Fruit fly (Drosophila melanogaster) whole organism, pupa: ENCODE data around the gene CG1677.

Experiments
- CG10348 ChIP-seq: fragments of 200-800 bp; sonication (Bioruptor generic); IDR thresholded peaks from 2 replicates; pipeline ENCODE4 v1.3.6; 2022; ENCODE audit warnings: missing biosample characterization, missing genetic modification characterization
- CG12605 ChIP-seq: fragments of 200-800 bp; sonication (Bioruptor generic); IDR thresholded peaks from 2 replicates; pipeline ENCODE4 v1.3.6; 2022; ENCODE audit warnings: missing biosample characterization, missing genetic modification characterization
- CG13204 ChIP-seq: fragments of 200-800 bp; sonication (Bioruptor generic); optimal IDR thresholded peaks from 2 replicates; lab custom pipeline; 2018; ENCODE audit warnings: missing biosample characterization, mild to moderate bottlenecking, missing genetic modification characterization, moderate library complexity
- CG14655 ChIP-seq: fragments of 200-800 bp; sonication (Bioruptor generic); optimal IDR thresholded peaks from 3 replicates; lab custom pipeline; 2017; ENCODE audit warnings: mild to moderate bottlenecking, missing biosample characterization, missing genetic modification reagents, missing genetic modification characterization
- CG15710 ChIP-seq: fragments of 200-800 bp; sonication (Bioruptor generic); optimal IDR thresholded peaks from 2 replicates; lab custom pipeline; 2018; ENCODE audit warnings: missing biosample characterization, mild to moderate bottlenecking, missing genetic modification characterization, moderate library complexity
- CG17806 ChIP-seq: fragments of 200-800 bp; sonication (Bioruptor generic); optimal IDR thresholded peaks from 2 replicates; lab custom pipeline; 2018; ENCODE audit warnings: missing biosample characterization, mild to moderate bottlenecking, missing genetic modification characterization, moderate library complexity
- CG32121 ChIP-seq: fragments of 200-800 bp; sonication (Bioruptor generic); IDR thresholded peaks from 2 replicates; pipeline ENCODE4 v1.3.6; 2022; ENCODE audit warnings: missing biosample characterization, missing genetic modification characterization
- CG34367 ChIP-seq: fragments of 200-800 bp; sonication (Bioruptor generic); optimal IDR thresholded peaks from 2 replicates; lab custom pipeline; 2018; ENCODE audit warnings: missing biosample characterization, mild to moderate bottlenecking, missing genetic modification characterization
- CG4496 ChIP-seq: fragments of 200-800 bp; sonication (Bioruptor generic); IDR thresholded peaks from 3 replicates; pipeline ENCODE4 v1.3.6; 2022; ENCODE audit warnings: missing biosample characterization, missing genetic modification characterization
- CG8159 ChIP-seq: fragments of 200-800 bp; sonication (Bioruptor generic); optimal IDR thresholded peaks from 3 replicates; lab custom pipeline; 2018; ENCODE audit warnings: missing biosample characterization, mild to moderate bottlenecking, missing genetic modification characterization, moderate library complexity
- CG8301 ChIP-seq: fragments of 200-800 bp; sonication (Bioruptor generic); optimal IDR thresholded peaks from 2 replicates; lab custom pipeline; 2018; ENCODE audit warnings: missing biosample characterization, mild to moderate bottlenecking, missing genetic modification characterization
- CG9948 ChIP-seq: fragments of 200-800 bp; sonication (Bioruptor generic); optimal IDR thresholded peaks from 2 replicates; lab custom pipeline; 2018; ENCODE audit warnings: missing biosample characterization, mild to moderate bottlenecking, missing genetic modification characterization, moderate library complexity
- D1 ChIP-seq: fragments of 200-800 bp; sonication (Bioruptor generic); optimal IDR thresholded peaks from 2 replicates; lab custom pipeline; 2018; ENCODE audit warnings: missing biosample characterization, mild to moderate bottlenecking, missing genetic modification characterization, moderate library complexity
- EcR ChIP-seq: fragments of 200-800 bp; sonication (Bioruptor generic); optimal IDR thresholded peaks from 3 replicates; lab custom pipeline; 2019; ENCODE audit warnings: missing biosample characterization, missing genetic modification characterization, mild to moderate bottlenecking, moderate library complexity, missing genetic modification reagents
- Ets98B ChIP-seq: fragments of 200-800 bp; sonication (Bioruptor generic); IDR thresholded peaks from 2 replicates; pipeline ENCODE4 v1.3.6; 2022; ENCODE audit warnings: missing biosample characterization, missing genetic modification characterization
- Pif1A ChIP-seq: fragments of 200-800 bp; sonication (Bioruptor generic); optimal IDR thresholded peaks from 3 replicates; lab custom pipeline; 2016; ENCODE audit warnings: missing biosample characterization, missing genetic modification characterization
- Pif1B ChIP-seq: fragments of 200-800 bp; sonication (Bioruptor generic); optimal IDR thresholded peaks from 3 replicates; lab custom pipeline; 2016; ENCODE audit warnings: missing biosample characterization, missing genetic modification characterization
- Snoo ChIP-seq: fragments of 200-800 bp; sonication (Bioruptor generic); optimal IDR thresholded peaks from 3 replicates; lab custom pipeline; 2017; ENCODE audit warnings: missing biosample characterization, mild to moderate bottlenecking, missing genetic modification characterization, inconsistent platforms
- fd96Ca ChIP-seq: fragments of 200-800 bp; sonication (Bioruptor generic); IDR thresholded peaks from 3 replicates; pipeline ENCODE4 v1.3.6; 2022; ENCODE audit warnings: missing biosample characterization, missing genetic modification characterization
- gl ChIP-seq: fragments of 200-800 bp; sonication (Bioruptor generic); optimal IDR thresholded peaks from 2 replicates; lab custom pipeline; 2018; ENCODE audit warnings: missing biosample characterization, mild to moderate bottlenecking, missing genetic modification characterization
- rn ChIP-seq: fragments of 200-800 bp; sonication (Bioruptor generic); IDR thresholded peaks from 2 replicates; pipeline ENCODE4 v1.3.6; 2022; ENCODE audit warnings: missing biosample characterization, missing genetic modification characterization

The CG1677 gene

DNA sequence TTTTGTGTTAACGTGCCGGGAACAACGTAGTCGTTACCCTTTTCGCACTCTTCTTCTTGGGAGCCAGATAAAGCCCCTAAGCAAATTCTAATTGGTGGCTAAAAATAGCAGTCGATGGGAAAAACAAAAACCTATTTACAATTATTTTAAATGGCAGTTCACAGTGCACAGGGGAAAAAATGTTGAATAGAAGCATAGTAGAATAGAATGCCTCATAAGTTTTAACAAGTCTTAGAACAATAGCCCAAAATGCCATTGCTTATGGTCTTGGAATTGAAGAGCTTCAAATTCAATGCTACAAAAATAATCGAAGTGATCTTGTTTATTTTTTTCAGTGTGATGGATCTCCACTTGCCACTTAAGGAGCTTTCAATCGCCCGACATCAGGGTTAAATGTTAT is 73.1 kb downstream of the CG1677 start:
- TF ChIP-seq CG14655 (peak; percentile 35), CG17806 (tag; lab: Kevin White, UChicago) (peak; percentile 6), Pif1A (no peak), CG9948 (tag; lab: Kevin White, UChicago) (no peak), CG15710 (tag; lab: Kevin White, UChicago) (no peak), CG34367 (tag; lab: Kevin White, UChicago) (no peak), Snoo (no peak), CG4496 (GFP tag; lab: Robert Waterston, UW) (peak; percentile 29; the same call in 1 of the 3 replicates), fd96Ca (no peak), CG8301 (tag; lab: Kevin White, UChicago) (peak; percentile 1)

DNA sequence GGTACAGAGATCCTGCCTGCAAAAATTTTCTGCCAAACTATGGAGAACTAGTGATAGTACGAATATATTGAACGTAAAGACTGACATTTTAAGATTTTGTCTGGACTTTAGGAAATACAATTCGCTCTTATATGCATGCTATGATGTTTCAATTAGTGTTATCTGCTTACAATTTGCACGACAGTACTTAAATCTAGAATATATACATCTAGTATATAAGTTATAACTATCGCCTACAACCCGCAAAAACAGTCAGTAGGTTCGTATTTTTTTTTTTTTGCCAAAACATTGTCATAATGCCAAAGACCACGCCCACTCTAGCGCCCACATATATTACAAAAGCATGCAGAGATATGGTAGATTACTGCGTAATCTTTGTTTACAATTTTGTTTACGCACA is 73.5 kb downstream of the CG1677 start, which contains the start of gene CG42780:
Gene CG42780, minus strand, starts transcription at position 101 of the 400 bp plus-strand sequence.
- no peak for TF ChIP-seq CG34367 (tag; lab: Kevin White, UChicago)
- TF ChIP-seq EcR (GFP tag; lab: Kevin White, UChicago) = no peak
- no peak for TF ChIP-seq CG8159
- no peak for TF ChIP-seq CG9948 (tag; lab: Kevin White, UChicago)
- TF ChIP-seq Pif1B (GFP tag; lab: Kevin White, UChicago) = no peak
- TF ChIP-seq CG13204 = no peak
- no peak for TF ChIP-seq CG32121
- no peak for TF ChIP-seq gl (tag; lab: Kevin White, UChicago)
- no peak for TF ChIP-seq D1 (tag; lab: Kevin White, UChicago)
- no peak for TF ChIP-seq Pif1A
- TF ChIP-seq CG10348 = no peak
- TF ChIP-seq fd96Ca = no peak
- no peak for TF ChIP-seq Snoo
- no peak for TF ChIP-seq CG4496 (GFP tag; lab: Robert Waterston, UW)

DNA sequence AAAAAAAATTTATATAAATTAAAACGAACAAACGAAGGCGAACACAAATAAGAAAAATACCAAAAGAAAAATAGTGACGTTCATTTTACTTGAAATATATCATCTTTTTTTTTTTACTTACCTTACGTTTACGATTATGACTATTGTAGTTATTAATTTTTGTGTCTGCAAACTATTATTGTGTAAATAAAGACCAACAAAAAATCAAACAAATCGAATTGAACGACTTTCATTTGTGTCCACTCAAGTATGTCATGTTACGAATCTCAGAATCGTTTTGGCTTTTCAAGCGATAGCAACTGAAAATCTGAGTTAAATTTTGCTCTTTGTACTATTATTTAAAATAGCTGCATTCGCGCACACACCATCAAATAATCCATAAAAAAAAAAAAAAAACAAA is 76.9 kb downstream of the CG1677 start, which contains the start of gene Acsf3:
Gene Acsf3, plus strand, starts transcription at position 301 of the 400 bp plus-strand sequence.
- TF ChIP-seq gl (tag; lab: Kevin White, UChicago) = no peak
- TF ChIP-seq D1 (tag; lab: Kevin White, UChicago) = no peak
- no peak for TF ChIP-seq Ets98B (GFP tag; lab: Robert Waterston, UW)
- no peak for TF ChIP-seq CG17806 (tag; lab: Kevin White, UChicago)
- no peak for TF ChIP-seq EcR (GFP tag; lab: Kevin White, UChicago)

DNA sequence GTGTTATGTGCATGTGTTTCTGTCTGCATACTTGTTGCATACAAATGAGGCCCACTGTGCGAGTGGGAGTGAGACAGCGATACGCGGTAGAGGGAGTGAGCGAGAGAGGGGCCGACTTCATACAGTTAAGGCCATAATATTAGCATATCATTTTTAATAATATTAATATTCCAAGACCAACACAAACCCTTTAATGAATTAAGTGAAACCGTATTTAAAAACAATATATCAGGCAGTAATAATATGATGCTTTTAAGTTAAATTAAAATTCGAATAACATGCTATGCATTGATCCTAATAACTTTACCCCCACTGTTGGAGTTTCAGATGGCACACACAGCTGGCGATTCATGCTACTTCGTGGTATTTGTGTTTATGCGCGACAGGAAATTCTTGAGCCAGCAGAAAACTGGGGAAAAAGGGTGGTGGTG is 80.8 kb downstream of the CG1677 start:
- TF ChIP-seq EcR (GFP tag; lab: Kevin White, UChicago) = peak; percentile 70
- peak; percentile 95 for TF ChIP-seq Pif1A
- TF ChIP-seq Ets98B (GFP tag; lab: Robert Waterston, UW) = peak; percentile 97
- TF ChIP-seq CG12605 (GFP tag; lab: Robert Waterston, UW) = peak; percentile 98
- peak; percentile 98 for TF ChIP-seq CG34367 (tag; lab: Kevin White, UChicago)
- peak; percentile 98 for TF ChIP-seq CG4496 (GFP tag; lab: Robert Waterston, UW)
- TF ChIP-seq CG8301 (tag; lab: Kevin White, UChicago) = peak; percentile 98
- peak; percentile 99 for TF ChIP-seq CG8159
- peak; percentile 98 for TF ChIP-seq CG32121
- peak; percentile 98 for TF ChIP-seq CG9948 (tag; lab: Kevin White, UChicago)
- TF ChIP-seq Snoo = peak; percentile 96
- TF ChIP-seq gl (tag; lab: Kevin White, UChicago) = peak; percentile 95
- peak; percentile 89 for TF ChIP-seq fd96Ca
- TF ChIP-seq CG13204 = peak; percentile 95
- peak; percentile 98 for TF ChIP-seq CG14655
- TF ChIP-seq rn (GFP tag; lab: Robert Waterston, UW) = peak; percentile 90
- peak; percentile 79 for TF ChIP-seq CG10348
- TF ChIP-seq CG17806 (tag; lab: Kevin White, UChicago) = peak; percentile 99
- TF ChIP-seq CG15710 (tag; lab: Kevin White, UChicago) = peak; percentile 98
- peak; percentile 96 for TF ChIP-seq D1 (tag; lab: Kevin White, UChicago)
- TF ChIP-seq Pif1B (GFP tag; lab: Kevin White, UChicago) = peak; percentile 96
- TF ChIP-seq, all 21 proteins: peak for 21

DNA sequence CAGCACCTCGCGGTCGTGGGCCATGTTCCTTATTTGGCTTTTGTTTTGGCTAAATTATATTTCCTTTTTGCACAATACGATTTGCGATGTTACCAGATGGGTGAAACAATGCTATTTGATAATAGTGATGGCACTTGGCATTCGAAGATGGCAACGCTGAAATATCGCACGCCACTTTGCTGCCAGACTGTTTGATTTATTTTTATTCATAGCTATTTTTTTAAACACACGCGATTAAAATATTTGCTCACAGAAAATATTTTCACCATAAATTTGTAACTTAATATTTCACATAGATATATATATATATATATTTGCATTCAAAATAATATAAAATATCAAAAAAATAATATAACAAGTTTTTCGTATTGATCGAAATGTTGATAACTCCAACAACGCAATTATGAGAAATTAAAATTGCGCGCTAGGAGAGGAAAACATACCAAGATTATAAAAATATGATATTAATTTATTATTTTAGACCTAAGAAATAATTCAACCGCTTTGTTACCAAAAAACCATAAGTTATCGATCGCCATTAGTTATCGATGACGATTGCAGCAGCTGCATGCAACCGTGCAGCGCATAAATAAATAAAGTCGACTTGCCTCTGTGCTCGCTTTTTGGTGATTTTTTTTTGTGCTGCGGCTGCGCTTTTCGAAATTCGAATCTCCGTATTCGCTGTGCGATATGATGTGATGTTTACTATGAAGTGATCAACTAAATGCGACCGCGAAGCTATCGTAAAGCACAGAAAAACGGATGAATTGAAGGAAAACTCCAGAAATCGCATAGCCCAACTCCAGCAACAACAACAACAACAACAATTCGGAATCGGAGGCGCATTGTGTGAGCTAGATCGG is 81.7 kb downstream of the CG1677 start, which contains the start of the genes Atg5 and Dok:
Gene Atg5, minus strand, starts transcription at position 122 of the 863 bp plus-strand sequence.
Gene Dok, plus strand, starts transcription at position 566 of the 863 bp plus-strand sequence.
- TF ChIP-seq Pif1B (GFP tag; lab: Kevin White, UChicago) (peak; percentile 10), fd96Ca (no peak)

DNA sequence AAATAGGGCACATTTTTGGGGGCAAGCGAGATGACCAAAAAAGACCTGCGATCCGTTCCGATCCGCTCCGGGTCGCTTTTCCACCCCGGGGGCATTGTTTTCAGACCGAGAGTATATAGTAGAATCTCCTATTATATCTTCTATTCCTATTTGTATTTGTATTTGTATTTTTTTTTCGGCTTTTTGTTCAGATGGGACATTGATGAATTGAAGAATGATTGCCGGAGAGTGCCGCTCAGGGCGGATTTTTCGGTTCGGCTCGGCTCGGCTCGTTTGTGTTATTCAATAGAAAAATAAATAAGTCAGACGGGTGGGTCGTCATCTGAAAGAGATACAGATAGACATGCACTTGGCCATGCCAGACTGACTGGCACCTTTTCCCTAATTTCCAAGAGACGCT is 83.8 kb downstream of the CG1677 start:
- TF ChIP-seq CG17806 (tag; lab: Kevin White, UChicago) (no peak), CG15710 (tag; lab: Kevin White, UChicago) (no peak), EcR (GFP tag; lab: Kevin White, UChicago) (no peak), CG14655 (no peak), CG34367 (tag; lab: Kevin White, UChicago) (no peak), CG8301 (tag; lab: Kevin White, UChicago) (no peak), Ets98B (GFP tag; lab: Robert Waterston, UW) (no peak), gl (tag; lab: Kevin White, UChicago) (no peak), Pif1B (GFP tag; lab: Kevin White, UChicago) (no peak), CG8159 (no peak), D1 (tag; lab: Kevin White, UChicago) (no peak), CG4496 (GFP tag; lab: Robert Waterston, UW) (no peak), CG12605 (GFP tag; lab: Robert Waterston, UW) (no peak), CG13204 (no peak), Pif1A (no peak)
